Worm (Caenorhabditis elegans): ENCODE data around the gene R07B1.8.

The R07B1.8 gene

ce11 chrX:9832370-9832769 is 40.1 kb downstream of the R07B1.8 start:
- TF ChIP-seq him-1 (tag; optimal IDR thresholded peaks at IDR 0.05) = no peak
- no peak for TF ChIP-seq W03F9.2 (tag; optimal IDR thresholded peaks at IDR 0.05)
- TF ChIP-seq dao-5 (tag; optimal IDR thresholded peaks at IDR 0.05) = no peak

DNA sequence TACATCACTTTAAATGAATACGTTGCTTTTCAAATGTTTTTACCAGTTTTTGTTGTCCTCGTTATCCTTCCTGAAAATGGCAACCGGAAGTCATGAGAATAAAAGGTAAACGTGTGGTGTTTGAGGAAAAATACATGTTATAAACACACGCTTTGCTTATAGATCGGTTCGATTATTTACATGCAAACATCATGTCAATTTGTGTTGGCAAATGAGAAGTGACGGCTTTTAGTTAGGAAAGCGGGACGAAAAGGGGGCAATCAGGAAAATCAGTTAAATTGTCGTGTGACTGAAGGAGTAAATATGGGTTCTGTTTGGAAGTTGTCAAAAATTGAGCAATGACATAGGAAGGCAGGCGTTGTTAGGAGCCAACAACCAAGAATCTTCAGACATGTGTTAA is 41.2 kb downstream of the R07B1.8 start, which contains the start of gene rrc-1:
rrc-1 (minus strand) TSS at position 74 of the 400 bp plus-strand sequence.
- no peak for TF ChIP-seq him-1 (tag; optimal IDR thresholded peaks at IDR 0.05)
- no peak for TF ChIP-seq dao-5 (tag; optimal IDR thresholded peaks at IDR 0.05)
- TF ChIP-seq W03F9.2 (tag; optimal IDR thresholded peaks at IDR 0.05) = no peak

DNA sequence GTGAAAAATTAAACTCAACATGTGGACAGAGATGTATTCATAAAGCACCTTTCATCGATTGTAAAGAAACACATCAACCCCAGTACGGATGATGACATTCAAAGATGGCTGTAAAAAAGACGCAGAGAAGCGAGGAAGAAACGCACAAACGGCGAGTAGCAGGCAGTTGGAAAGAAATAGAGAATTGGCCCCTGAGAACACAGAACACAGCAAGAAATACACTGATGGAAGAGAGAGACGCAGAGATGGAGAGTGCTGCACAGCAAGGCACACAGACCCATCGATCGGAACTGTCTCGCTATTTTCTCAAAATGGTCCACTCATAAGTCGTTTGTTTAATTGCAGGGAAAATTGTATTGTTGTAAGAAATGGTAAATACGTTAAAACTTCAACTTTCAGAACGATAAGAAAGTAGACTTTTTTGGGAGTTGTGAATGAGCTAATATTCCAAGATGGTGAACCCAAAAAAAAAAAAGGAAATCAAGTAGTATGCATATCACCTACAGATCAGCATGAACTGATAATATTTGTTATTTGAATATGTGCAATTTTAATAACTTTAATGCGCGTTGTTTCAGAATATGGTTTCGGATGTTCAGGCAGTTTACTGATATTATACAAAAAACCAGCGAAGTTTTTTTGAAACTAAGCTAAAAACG is 49.7 kb downstream of the R07B1.8 start:
- TF ChIP-seq W03F9.2 (tag; optimal IDR thresholded peaks at IDR 0.05) = no peak
- no peak for TF ChIP-seq him-1 (tag; optimal IDR thresholded peaks at IDR 0.05)
- peak; percentile 14 for TF ChIP-seq dao-5 (tag; optimal IDR thresholded peaks at IDR 0.05)

- TF ChIP-seq W03F9.2 (tag; optimal IDR thresholded peaks at IDR 0.05) (no peak), him-1 (tag; optimal IDR thresholded peaks at IDR 0.05) (no peak), dao-5 (tag; optimal IDR thresholded peaks at IDR 0.05) (no peak)
Observed at ce11 chrX:9822173-9822572, 50.3 kb downstream of the R07B1.8 start, which contains the start of gene dpy-22. Gene dpy-22, minus strand, starts transcription at chrX:9822273.
